Worm (Caenorhabditis elegans) whole organism, midembryonic: ENCODE measurements around the gene C18A3.7.

Experiments
- T22C8.4 ChIP-seq: fragments of 200-800 bp; sonication (Bioruptor generic); IDR thresholded peaks from 2 replicates; pipeline ENCODE4 v1.3.6; 2022; ENCODE audit warnings: missing genetic modification characterization, missing compliant biosample characterization
- flt-1 ChIP-seq: fragments of 200-800 bp; sonication (Bioruptor generic); IDR thresholded peaks from 2 replicates; pipeline ENCODE4 v1.3.6; 2022; ENCODE audit warnings: missing genetic modification characterization, missing compliant biosample characterization

ce11 chrII:5735744-5736143 lies 5.5 kb upstream of the C18A3.7 start:
- TF ChIP-seq flt-1 (GFP tag; lab: Robert Waterston, UW) (no peak), T22C8.4 (no peak)
